Worm (Caenorhabditis elegans): ENCODE measurements around the gene srh-203.

ce11 chrV:17486034-17486433, 29.9 kb upstream of the srh-203 start, which contains the start of gene scl-24:
- TF ChIP-seq dpl-1 (GFP tag; optimal IDR thresholded peaks at IDR 0.05) = no peak
- TF ChIP-seq madf-9 (GFP tag; conservative IDR thresholded peaks at IDR 0.05) = no peak
- no peak for TF ChIP-seq duxl-1 (tag; optimal IDR thresholded peaks at IDR 0.05; ENCODE audit: poor library complexity)
- TF ChIP-seq pqm-1 (tag; optimal IDR thresholded peaks at IDR 0.05) = no peak
- no peak for TF ChIP-seq nhr-102 (tag; optimal IDR thresholded peaks at IDR 0.05)
- TF ChIP-seq snpc-4 (tag; optimal IDR thresholded peaks at IDR 0.05) = no peak
- TF ChIP-seq ceh-62 (tag; optimal IDR thresholded peaks at IDR 0.05) = no peak
